Fruit fly (Drosophila melanogaster) whole organism, prepupa: ENCODE results near the gene pyd.

ENCODE experiments used
- CG10631 ChIP-seq: fragments of 200-800 bp; sonication (Bioruptor generic); optimal IDR thresholded peaks from 2 replicates; lab custom pipeline; 2016; ENCODE audit warnings: missing biosample characterization, missing genetic modification characterization
- CG10669 ChIP-seq: fragments of 200-800 bp; sonication (Bioruptor generic); optimal IDR thresholded peaks from 3 replicates; lab custom pipeline; 2018; ENCODE audit warnings: missing biosample characterization, mild to moderate bottlenecking, missing genetic modification characterization, moderate library complexity
- CG11294 ChIP-seq: fragments of 200-800 bp; sonication (Bioruptor generic); IDR thresholded peaks from 2 replicates; pipeline ENCODE4 v1.3.6; 2022; ENCODE audit warnings: missing biosample characterization, missing genetic modification characterization
- CG11762 ChIP-seq: fragments of 200-800 bp; sonication (Bioruptor generic); optimal IDR thresholded peaks from 3 replicates; lab custom pipeline; 2016; ENCODE audit warnings: missing biosample characterization, missing genetic modification characterization; ENCODE audit not compliant: insufficient read depth
- CG11902 ChIP-seq: fragments of 200-800 bp; sonication (Bioruptor generic); optimal IDR thresholded peaks from 3 replicates; lab custom pipeline; 2016; ENCODE audit warnings: missing biosample characterization, missing genetic modification characterization
- CG15336 ChIP-seq: fragments of 200-800 bp; sonication (Bioruptor generic); IDR thresholded peaks from 2 replicates; pipeline ENCODE4 v1.3.6; 2022; ENCODE audit warnings: missing biosample characterization, missing genetic modification characterization
- CG1621 ChIP-seq: fragments of 200-800 bp; sonication (Bioruptor generic); optimal IDR thresholded peaks from 3 replicates; lab custom pipeline; 2018; ENCODE audit warnings: missing biosample characterization, mild to moderate bottlenecking, missing genetic modification characterization
- CG16779 ChIP-seq: fragments of 200-800 bp; sonication (Bioruptor generic); optimal IDR thresholded peaks from 3 replicates; lab custom pipeline; 2017; ENCODE audit warnings: missing biosample characterization, mild to moderate bottlenecking, missing genetic modification characterization
- CG3032 ChIP-seq: fragments of 200-800 bp; optimal IDR thresholded peaks from 2 replicates; lab custom pipeline; 2019; ENCODE audit warnings: missing biosample characterization, mild to moderate bottlenecking, missing genetic modification characterization, moderate library complexity
- CG31627 ChIP-seq: fragments of 200-800 bp; sonication (Bioruptor generic); optimal IDR thresholded peaks from 3 replicates; lab custom pipeline; 2016; ENCODE audit warnings: missing biosample characterization, missing genetic modification characterization
- CG32006 ChIP-seq: fragments of 200-800 bp; sonication (Bioruptor generic); optimal IDR thresholded peaks from 3 replicates; lab custom pipeline; 2017; ENCODE audit warnings: missing biosample characterization, mild to moderate bottlenecking, missing genetic modification characterization
- CG3919 ChIP-seq: fragments of 200-800 bp; sonication (Bioruptor generic); optimal IDR thresholded peaks from 3 replicates; lab custom pipeline; 2016; ENCODE audit warnings: missing biosample characterization, missing genetic modification characterization
- CG4318 ChIP-seq: fragments of 200-800 bp; sonication (Bioruptor generic); optimal IDR thresholded peaks from 3 replicates; lab custom pipeline; 2017; ENCODE audit warnings: missing biosample characterization, mild to moderate bottlenecking, missing genetic modification characterization
- CG6276 ChIP-seq: fragments of 200-800 bp; sonication (Bioruptor generic); optimal IDR thresholded peaks from 2 replicates; lab custom pipeline; 2017; ENCODE audit warnings: missing biosample characterization, mild to moderate bottlenecking, missing genetic modification characterization
- CG6792 ChIP-seq: fragments of 200-800 bp; sonication (Bioruptor generic); optimal IDR thresholded peaks from 3 replicates; lab custom pipeline; 2016; ENCODE audit warnings: missing biosample characterization, missing genetic modification characterization
- CG6808 ChIP-seq: fragments of 200-800 bp; sonication (Bioruptor generic); optimal IDR thresholded peaks from 3 replicates; lab custom pipeline; 2017; ENCODE audit warnings: missing biosample characterization, missing genetic modification characterization, mild to moderate bottlenecking, moderate library complexity, missing genetic modification reagents
- CG6854 ChIP-seq: fragments of 200-800 bp; sonication (Bioruptor generic); optimal IDR thresholded peaks from 2 replicates; lab custom pipeline; 2017; ENCODE audit warnings: missing biosample characterization, mild to moderate bottlenecking, missing genetic modification characterization
- CG7368 ChIP-seq: fragments of 200-800 bp; sonication (Bioruptor generic); optimal IDR thresholded peaks from 3 replicates; lab custom pipeline; 2016; ENCODE audit warnings: missing biosample characterization, missing genetic modification characterization
- CG8119 ChIP-seq: fragments of 200-800 bp; sonication (Bioruptor generic); IDR thresholded peaks from 3 replicates; pipeline ENCODE4 v1.3.6; 2022; ENCODE audit warnings: missing biosample characterization, missing genetic modification characterization
- CG8319 ChIP-seq: fragments of 200-800 bp; sonication (Bioruptor generic); optimal IDR thresholded peaks from 3 replicates; lab custom pipeline; 2016; ENCODE audit warnings: missing biosample characterization, missing genetic modification characterization
- CG8632 ChIP-seq: fragments of 200-800 bp; sonication (Bioruptor generic); optimal IDR thresholded peaks from 3 replicates; lab custom pipeline; 2016; ENCODE audit warnings: missing biosample characterization, missing genetic modification characterization
- CG9139 ChIP-seq: fragments of 200-800 bp; sonication (Bioruptor generic); optimal IDR thresholded peaks from 3 replicates; lab custom pipeline; 2017; ENCODE audit warnings: missing biosample characterization, mild to moderate bottlenecking, missing genetic modification characterization
- Eip75B ChIP-seq: fragments of 200-800 bp; sonication (Bioruptor generic); optimal IDR thresholded peaks from 3 replicates; lab custom pipeline; 2016; ENCODE audit warnings: missing biosample characterization, missing genetic modification characterization
- Eip78C ChIP-seq: fragments of 200-800 bp; sonication (Bioruptor generic); peaks from one replicate; lab custom pipeline; 2016; ENCODE audit warnings: missing biosample characterization, missing genetic modification characterization
- Eip93F ChIP-seq: fragments of 200-800 bp; sonication (Bioruptor generic); optimal IDR thresholded peaks from 2 replicates; lab custom pipeline; 2016; ENCODE audit warnings: missing biosample characterization, mild to moderate bottlenecking, missing genetic modification characterization
- Ets21C ChIP-seq: fragments of 200-800 bp; sonication (Bioruptor generic); optimal IDR thresholded peaks from 3 replicates; lab custom pipeline; 2016; ENCODE audit warnings: missing biosample characterization, missing genetic modification characterization
- Ets96B ChIP-seq: fragments of 200-800 bp; optimal IDR thresholded peaks from 2 replicates; lab custom pipeline; 2019; ENCODE audit warnings: missing biosample characterization, mild to moderate bottlenecking, missing genetic modification characterization, moderate library complexity
- Gug ChIP-seq: fragments of 200-800 bp; sonication (Bioruptor generic); IDR thresholded peaks from 2 replicates; pipeline ENCODE4 v1.3.6; 2022; ENCODE audit warnings: missing biosample characterization, missing genetic modification characterization
- Hr38 ChIP-seq: sonication (Bioruptor generic); optimal IDR thresholded peaks from 2 replicates; lab custom pipeline; 2016; ENCODE audit warnings: missing biosample characterization, missing genetic modification characterization
- Hr39 ChIP-seq: fragments of 200-800 bp; sonication (Bioruptor generic); optimal IDR thresholded peaks from 2 replicates; lab custom pipeline; 2016; ENCODE audit warnings: missing biosample characterization, missing genetic modification characterization
- Hr4 ChIP-seq: fragments of 200-800 bp; sonication (Bioruptor generic); optimal IDR thresholded peaks from 3 replicates; lab custom pipeline; 2016; ENCODE audit warnings: missing biosample characterization, missing genetic modification characterization
- Lpt ChIP-seq: fragments of 200-800 bp; sonication (Bioruptor generic); optimal IDR thresholded peaks from 3 replicates; lab custom pipeline; 2016; ENCODE audit warnings: missing biosample characterization, missing genetic modification characterization
- Met ChIP-seq: fragments of 200-800 bp; sonication (Bioruptor generic); optimal IDR thresholded peaks from 3 replicates; lab custom pipeline; 2016; ENCODE audit warnings: missing biosample characterization, missing genetic modification characterization
- OdsH ChIP-seq: fragments of 200-800 bp; sonication (Bioruptor generic); optimal IDR thresholded peaks from 3 replicates; lab custom pipeline; 2016; ENCODE audit warnings: missing biosample characterization, missing genetic modification characterization
- Smox ChIP-seq: fragments of 200-800 bp; sonication (Bioruptor generic); optimal IDR thresholded peaks from 3 replicates; lab custom pipeline; 2016; ENCODE audit warnings: missing biosample characterization, missing genetic modification characterization
- Sox102F ChIP-seq: fragments of 200-800 bp; sonication (Bioruptor generic); optimal IDR thresholded peaks from 2 replicates; lab custom pipeline; 2016; ENCODE audit warnings: missing biosample characterization, mild to moderate bottlenecking, missing genetic modification characterization
- Sox14 ChIP-seq: fragments of 200-800 bp; sonication (Bioruptor generic); optimal IDR thresholded peaks from 3 replicates; lab custom pipeline; 2016; ENCODE audit warnings: missing biosample characterization, missing genetic modification characterization
- Sox15 ChIP-seq: fragments of 200-800 bp; sonication (Bioruptor generic); optimal IDR thresholded peaks from 3 replicates; lab custom pipeline; 2016; ENCODE audit warnings: missing biosample characterization, missing genetic modification characterization
- achi ChIP-seq: fragments of 200-800 bp; sonication (Bioruptor generic); optimal IDR thresholded peaks from 3 replicates; lab custom pipeline; 2016; ENCODE audit warnings: missing biosample characterization, missing genetic modification characterization
- acj6 ChIP-seq: fragments of 200-800 bp; sonication (Bioruptor generic); optimal IDR thresholded peaks from 3 replicates; lab custom pipeline; 2016; ENCODE audit warnings: missing biosample characterization, missing genetic modification characterization
- cyc ChIP-seq: fragments of 200-800 bp; sonication (Bioruptor generic); optimal IDR thresholded peaks from 3 replicates; lab custom pipeline; 2016; ENCODE audit warnings: missing biosample characterization, missing genetic modification characterization
- dac ChIP-seq: fragments of 200-800 bp; sonication (Bioruptor generic); optimal IDR thresholded peaks from 2 replicates; lab custom pipeline; 2017; ENCODE audit warnings: missing biosample characterization, mild to moderate bottlenecking, missing genetic modification characterization
- dsx ChIP-seq: fragments of 200-800 bp; optimal IDR thresholded peaks from 3 replicates; lab custom pipeline; 2019; ENCODE audit warnings: missing biosample characterization, mild to moderate bottlenecking, missing genetic modification characterization, moderate library complexity; ENCODE audit not compliant: poor library complexity, severe bottlenecking
- esn ChIP-seq: fragments of 200-800 bp; sonication (Bioruptor generic); optimal IDR thresholded peaks from 2 replicates; lab custom pipeline; 2016; ENCODE audit warnings: missing biosample characterization, mild to moderate bottlenecking, missing genetic modification characterization, moderate library complexity
- fd59A ChIP-seq: fragments of 200-800 bp; sonication (Bioruptor generic); optimal IDR thresholded peaks from 2 replicates; lab custom pipeline; 2017; ENCODE audit warnings: missing biosample characterization, mild to moderate bottlenecking, missing genetic modification characterization, missing genetic modification reagents
- fd85E ChIP-seq: fragments of 200-800 bp; sonication (Bioruptor generic); optimal IDR thresholded peaks from 3 replicates; lab custom pipeline; 2016; ENCODE audit warnings: missing biosample characterization, missing genetic modification characterization
- fkh ChIP-seq: fragments of 200-800 bp; sonication (Bioruptor generic); optimal IDR thresholded peaks from 3 replicates; lab custom pipeline; 2017; ENCODE audit warnings: missing biosample characterization, mild to moderate bottlenecking, missing genetic modification characterization, moderate library complexity
- lz ChIP-seq: fragments of 200-800 bp; sonication (Bioruptor generic); optimal IDR thresholded peaks from 3 replicates; lab custom pipeline; 2016; ENCODE audit warnings: missing biosample characterization, missing genetic modification characterization
- pdm3 ChIP-seq: fragments of 200-800 bp; sonication (Bioruptor generic); optimal IDR thresholded peaks from 3 replicates; lab custom pipeline; 2016; ENCODE audit warnings: missing biosample characterization, missing genetic modification characterization
- salr ChIP-seq, 2 experiments: fragments of 200-800 bp; sonication (Bioruptor generic); optimal IDR thresholded peaks; 3 replicates each; lab custom pipeline; 2016 to 2018; ENCODE audit warnings: missing biosample characterization in 2 of 2, missing genetic modification characterization in 2 of 2, mild to moderate bottlenecking in 1 of 2
- ss ChIP-seq, 2 experiments: fragments of 200-800 bp; sonication (Bioruptor generic); optimal IDR thresholded peaks; 2 replicates in 1 of 2; 3 replicates in 1 of 2; lab custom pipeline; 2017 to 2018; ENCODE audit warnings: mild to moderate bottlenecking in 2 of 2, missing biosample characterization in 2 of 2, missing genetic modification characterization in 2 of 2, moderate library complexity in 1 of 2
- topi ChIP-seq: fragments of 200-800 bp; sonication (Bioruptor generic); optimal IDR thresholded peaks from 3 replicates; lab custom pipeline; 2016; ENCODE audit warnings: missing biosample characterization, missing genetic modification characterization
- vri ChIP-seq: fragments of 200-800 bp; sonication (Bioruptor generic); optimal IDR thresholded peaks from 3 replicates; lab custom pipeline; 2016; ENCODE audit warnings: missing biosample characterization, mild to moderate bottlenecking, missing genetic modification characterization

pyd gene

dm6 chr3R:8932741-8933140, 1.0 kb upstream of the pyd start:
- TF ChIP-seq CG32006 (GFP tag; lab: Kevin White, UChicago) = peak; percentile 46
- peak; percentile 19 for TF ChIP-seq Ets96B (tag; lab: Kevin White, UChicago)
- TF ChIP-seq Sox102F (GFP tag; lab: Kevin White, UChicago) = no peak
- no peak for TF ChIP-seq dac (GFP tag; lab: Kevin White, UChicago)
- TF ChIP-seq fd59A (GFP tag; lab: Kevin White, UChicago) = no peak
- no peak for TF ChIP-seq CG11294 (GFP tag; lab: Robert Waterston, UW)
- TF ChIP-seq Met (GFP tag; lab: Kevin White, UChicago) = peak; percentile 12
- peak; percentile 49 for TF ChIP-seq CG3919 (GFP tag; lab: Kevin White, UChicago)
- no peak for TF ChIP-seq CG8319 (GFP tag; lab: Kevin White, UChicago)
- no peak for TF ChIP-seq Sox14
- peak; percentile 45 for TF ChIP-seq achi (GFP tag; lab: Kevin White, UChicago)
- peak; percentile 32 for TF ChIP-seq CG3032 (tag; lab: Kevin White, UChicago)
- no peak for TF ChIP-seq dsx (GFP tag; lab: Kevin White, UChicago)
- TF ChIP-seq OdsH (GFP tag; lab: Kevin White, UChicago) = peak; percentile 21
- TF ChIP-seq salr (GFP tag; optimal IDR thresholded peaks at IDR 0.05; lab: Kevin White, UChicago) = no peak
- TF ChIP-seq fd85E (GFP tag; lab: Kevin White, UChicago) = no peak
- no peak for TF ChIP-seq CG16779 (tag; lab: Kevin White, UChicago)
- no peak for TF ChIP-seq Sox15 (GFP tag; lab: Kevin White, UChicago)
- peak; percentile 31 for TF ChIP-seq CG6808 (GFP tag; lab: Kevin White, UChicago)
- TF ChIP-seq CG7368 (GFP tag; lab: Kevin White, UChicago) = no peak
- TF ChIP-seq CG9139 (GFP tag; lab: Kevin White, UChicago) = no peak
- TF ChIP-seq CG10631 (GFP tag; lab: Kevin White, UChicago) = peak; percentile 35
- TF ChIP-seq pdm3 (GFP tag; lab: Kevin White, UChicago) = peak; percentile 7
- no peak for TF ChIP-seq topi (GFP tag; lab: Kevin White, UChicago)
- TF ChIP-seq CG31627 (GFP tag; lab: Kevin White, UChicago) = no peak
- peak; percentile 63 for TF ChIP-seq Eip78C (GFP tag; lab: Kevin White, UChicago)
- TF ChIP-seq fkh (GFP tag; lab: Kevin White, UChicago) = no peak
- no peak for TF ChIP-seq Hr39 (GFP tag; lab: Kevin White, UChicago)
- peak; percentile 12 for TF ChIP-seq cyc (GFP tag; lab: Kevin White, UChicago)
- peak; percentile 36 for TF ChIP-seq CG10669 (GFP tag; lab: Kevin White, UChicago)
- no peak for TF ChIP-seq CG6276
- TF ChIP-seq CG6854 (GFP tag; lab: Kevin White, UChicago) = no peak
- TF ChIP-seq Lpt (GFP tag; lab: Kevin White, UChicago) = peak; percentile 9
- TF ChIP-seq Eip93F = no peak
- TF ChIP-seq CG11902 (GFP tag; lab: Kevin White, UChicago) = no peak
- peak; percentile 24 for TF ChIP-seq CG1621 (tag; lab: Kevin White, UChicago)
- TF ChIP-seq Gug = peak; percentile 32; the same call in 1 of the 2 replicates
- no peak for TF ChIP-seq Smox (GFP tag; lab: Kevin White, UChicago)
- TF ChIP-seq lz = no peak
- peak; percentile 51 for TF ChIP-seq CG15336 (GFP tag; lab: Robert Waterston, UW)
- TF ChIP-seq Hr4 = peak; percentile 6
- no peak for TF ChIP-seq CG11762
- no peak for TF ChIP-seq CG6792
- TF ChIP-seq CG8632 (GFP tag; lab: Kevin White, UChicago) = no peak
- peak; percentile 17 for TF ChIP-seq esn (GFP tag; lab: Kevin White, UChicago)
- no peak for TF ChIP-seq vri (GFP tag; lab: Kevin White, UChicago)
- TF ChIP-seq CG8119 (GFP tag; lab: Robert Waterston, UW) = peak; percentile 60; the same call in 1 of the 3 replicates
- no peak for TF ChIP-seq Hr38 (GFP tag; lab: Kevin White, UChicago)
- TF ChIP-seq acj6 (GFP tag; lab: Kevin White, UChicago) = peak; percentile 34
- TF ChIP-seq ss (GFP tag; optimal IDR thresholded peaks at IDR 0.05; lab: Kevin White, UChicago) = peak in 1 of 2 experiments; percentile 41
- TF ChIP-seq Ets21C (GFP tag; lab: Kevin White, UChicago) = no peak
- peak; percentile 41 for TF ChIP-seq Eip75B
- no peak for TF ChIP-seq CG4318
